Fruit fly (Drosophila melanogaster) Kc167 (cell line): Measurements from ENCODE around the gene CG46468.

ENCODE experiments used
- Sin3A ChIP-seq: fragments of >200 bp; optimal IDR thresholded peaks from 2 replicates; lab custom pipeline; 2018; ENCODE audit warnings: missing external identifiers
- insv ChIP-seq: fragments of >200 bp; optimal IDR thresholded peaks from 3 replicates; lab custom pipeline; 2018; ENCODE audit warnings: missing external identifiers

DNA sequence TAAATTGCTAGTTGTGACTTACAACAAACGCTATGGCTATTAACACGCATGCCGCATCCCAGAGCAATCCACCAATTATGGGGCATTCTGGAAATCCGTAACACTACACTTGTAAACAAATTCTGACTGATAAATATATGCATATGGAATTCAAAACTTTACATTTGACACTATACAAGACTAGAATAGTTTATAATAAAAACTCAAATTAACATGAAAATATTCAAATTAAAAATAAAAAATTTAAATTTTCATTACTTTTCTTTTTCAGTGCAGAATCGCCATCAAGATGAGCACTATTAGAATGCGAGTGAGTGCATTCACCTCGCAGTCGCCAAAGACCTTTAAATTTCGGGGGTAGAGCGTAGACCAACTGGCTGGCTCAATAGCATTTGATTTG lies 20.7 kb upstream of the CG46468 start:
- TF ChIP-seq Sin3A (no peak), insv (lab: Kevin White, UChicago) (no peak)
